Fruit fly (Drosophila melanogaster) whole organism, prepupa: ENCODE measurements around the gene CG10803.

Experiments
- CG10631 ChIP-seq: fragments of 200-800 bp; sonication (Bioruptor generic); optimal IDR thresholded peaks from 2 replicates; lab custom pipeline; 2016; ENCODE audit warnings: missing biosample characterization, missing genetic modification characterization
- CG11762 ChIP-seq: fragments of 200-800 bp; sonication (Bioruptor generic); optimal IDR thresholded peaks from 3 replicates; lab custom pipeline; 2016; ENCODE audit warnings: missing biosample characterization, missing genetic modification characterization; ENCODE audit not compliant: insufficient read depth
- CG15336 ChIP-seq: fragments of 200-800 bp; sonication (Bioruptor generic); IDR thresholded peaks from 2 replicates; pipeline ENCODE4 v1.3.6; 2022; ENCODE audit warnings: missing biosample characterization, missing genetic modification characterization
- CG1621 ChIP-seq: fragments of 200-800 bp; sonication (Bioruptor generic); optimal IDR thresholded peaks from 3 replicates; lab custom pipeline; 2018; ENCODE audit warnings: missing biosample characterization, mild to moderate bottlenecking, missing genetic modification characterization
- CG16779 ChIP-seq: fragments of 200-800 bp; sonication (Bioruptor generic); optimal IDR thresholded peaks from 3 replicates; lab custom pipeline; 2017; ENCODE audit warnings: missing biosample characterization, mild to moderate bottlenecking, missing genetic modification characterization
- CG31627 ChIP-seq: fragments of 200-800 bp; sonication (Bioruptor generic); optimal IDR thresholded peaks from 3 replicates; lab custom pipeline; 2016; ENCODE audit warnings: missing biosample characterization, missing genetic modification characterization
- CG34406 ChIP-seq: fragments of 200-800 bp; sonication (Bioruptor generic); optimal IDR thresholded peaks from 3 replicates; lab custom pipeline; 2016; ENCODE audit warnings: missing biosample characterization, missing genetic modification characterization
- CG4318 ChIP-seq: fragments of 200-800 bp; sonication (Bioruptor generic); optimal IDR thresholded peaks from 3 replicates; lab custom pipeline; 2017; ENCODE audit warnings: missing biosample characterization, mild to moderate bottlenecking, missing genetic modification characterization
- CG6163 ChIP-seq: fragments of 200-800 bp; sonication (Bioruptor generic); IDR thresholded peaks from 3 replicates; pipeline ENCODE4 v1.3.6; 2022; ENCODE audit warnings: missing biosample characterization, missing genetic modification characterization
- CG6792 ChIP-seq: fragments of 200-800 bp; sonication (Bioruptor generic); optimal IDR thresholded peaks from 3 replicates; lab custom pipeline; 2016; ENCODE audit warnings: missing biosample characterization, missing genetic modification characterization
- CG6808 ChIP-seq: fragments of 200-800 bp; sonication (Bioruptor generic); optimal IDR thresholded peaks from 3 replicates; lab custom pipeline; 2017; ENCODE audit warnings: missing biosample characterization, missing genetic modification characterization, mild to moderate bottlenecking, moderate library complexity, missing genetic modification reagents
- CG6854 ChIP-seq: fragments of 200-800 bp; sonication (Bioruptor generic); optimal IDR thresholded peaks from 2 replicates; lab custom pipeline; 2017; ENCODE audit warnings: missing biosample characterization, mild to moderate bottlenecking, missing genetic modification characterization
- CG8119 ChIP-seq: fragments of 200-800 bp; sonication (Bioruptor generic); IDR thresholded peaks from 3 replicates; pipeline ENCODE4 v1.3.6; 2022; ENCODE audit warnings: missing biosample characterization, missing genetic modification characterization
- Eip93F ChIP-seq: fragments of 200-800 bp; sonication (Bioruptor generic); optimal IDR thresholded peaks from 2 replicates; lab custom pipeline; 2016; ENCODE audit warnings: missing biosample characterization, mild to moderate bottlenecking, missing genetic modification characterization
- Ets21C ChIP-seq: fragments of 200-800 bp; sonication (Bioruptor generic); optimal IDR thresholded peaks from 3 replicates; lab custom pipeline; 2016; ENCODE audit warnings: missing biosample characterization, missing genetic modification characterization
- Gug ChIP-seq: fragments of 200-800 bp; sonication (Bioruptor generic); IDR thresholded peaks from 2 replicates; pipeline ENCODE4 v1.3.6; 2022; ENCODE audit warnings: missing biosample characterization, missing genetic modification characterization
- Hr38 ChIP-seq: sonication (Bioruptor generic); optimal IDR thresholded peaks from 2 replicates; lab custom pipeline; 2016; ENCODE audit warnings: missing biosample characterization, missing genetic modification characterization
- Hr39 ChIP-seq: fragments of 200-800 bp; sonication (Bioruptor generic); optimal IDR thresholded peaks from 2 replicates; lab custom pipeline; 2016; ENCODE audit warnings: missing biosample characterization, missing genetic modification characterization
- Met ChIP-seq: fragments of 200-800 bp; sonication (Bioruptor generic); optimal IDR thresholded peaks from 3 replicates; lab custom pipeline; 2016; ENCODE audit warnings: missing biosample characterization, missing genetic modification characterization
- OdsH ChIP-seq: fragments of 200-800 bp; sonication (Bioruptor generic); optimal IDR thresholded peaks from 3 replicates; lab custom pipeline; 2016; ENCODE audit warnings: missing biosample characterization, missing genetic modification characterization
- Smox ChIP-seq: fragments of 200-800 bp; sonication (Bioruptor generic); optimal IDR thresholded peaks from 3 replicates; lab custom pipeline; 2016; ENCODE audit warnings: missing biosample characterization, missing genetic modification characterization
- Sox102F ChIP-seq: fragments of 200-800 bp; sonication (Bioruptor generic); optimal IDR thresholded peaks from 2 replicates; lab custom pipeline; 2016; ENCODE audit warnings: missing biosample characterization, mild to moderate bottlenecking, missing genetic modification characterization
- Sox14 ChIP-seq: fragments of 200-800 bp; sonication (Bioruptor generic); optimal IDR thresholded peaks from 3 replicates; lab custom pipeline; 2016; ENCODE audit warnings: missing biosample characterization, missing genetic modification characterization
- Sox15 ChIP-seq: fragments of 200-800 bp; sonication (Bioruptor generic); optimal IDR thresholded peaks from 3 replicates; lab custom pipeline; 2016; ENCODE audit warnings: missing biosample characterization, missing genetic modification characterization
- achi ChIP-seq: fragments of 200-800 bp; sonication (Bioruptor generic); optimal IDR thresholded peaks from 3 replicates; lab custom pipeline; 2016; ENCODE audit warnings: missing biosample characterization, missing genetic modification characterization
- acj6 ChIP-seq: fragments of 200-800 bp; sonication (Bioruptor generic); optimal IDR thresholded peaks from 3 replicates; lab custom pipeline; 2016; ENCODE audit warnings: missing biosample characterization, missing genetic modification characterization
- dac ChIP-seq: fragments of 200-800 bp; sonication (Bioruptor generic); optimal IDR thresholded peaks from 2 replicates; lab custom pipeline; 2017; ENCODE audit warnings: missing biosample characterization, mild to moderate bottlenecking, missing genetic modification characterization
- eg ChIP-seq: fragments of 200-800 bp; sonication (Bioruptor generic); IDR thresholded peaks from 3 replicates; pipeline ENCODE4 v1.3.6; 2022; ENCODE audit warnings: missing biosample characterization, missing genetic modification characterization
- fd85E ChIP-seq: fragments of 200-800 bp; sonication (Bioruptor generic); optimal IDR thresholded peaks from 3 replicates; lab custom pipeline; 2016; ENCODE audit warnings: missing biosample characterization, missing genetic modification characterization
- fkh ChIP-seq: fragments of 200-800 bp; sonication (Bioruptor generic); optimal IDR thresholded peaks from 3 replicates; lab custom pipeline; 2017; ENCODE audit warnings: missing biosample characterization, mild to moderate bottlenecking, missing genetic modification characterization, moderate library complexity
- lz ChIP-seq: fragments of 200-800 bp; sonication (Bioruptor generic); optimal IDR thresholded peaks from 3 replicates; lab custom pipeline; 2016; ENCODE audit warnings: missing biosample characterization, missing genetic modification characterization
- net ChIP-seq: fragments of 200-800 bp; sonication (Bioruptor generic); optimal IDR thresholded peaks from 3 replicates; lab custom pipeline; 2016; ENCODE audit warnings: missing biosample characterization, missing genetic modification characterization
- salr ChIP-seq, 2 experiments: fragments of 200-800 bp; sonication (Bioruptor generic); optimal IDR thresholded peaks; 3 replicates each; lab custom pipeline; 2016 to 2018; ENCODE audit warnings: missing biosample characterization in 2 of 2, missing genetic modification characterization in 2 of 2, mild to moderate bottlenecking in 1 of 2
- spab ChIP-seq: fragments of 200-800 bp; sonication (Bioruptor generic); optimal IDR thresholded peaks from 2 replicates; lab custom pipeline; 2017; ENCODE audit warnings: missing biosample characterization, mild to moderate bottlenecking, missing genetic modification characterization, missing genetic modification reagents
- ss ChIP-seq, 2 experiments: fragments of 200-800 bp; sonication (Bioruptor generic); optimal IDR thresholded peaks; 2 replicates in 1 of 2; 3 replicates in 1 of 2; lab custom pipeline; 2017 to 2018; ENCODE audit warnings: mild to moderate bottlenecking in 2 of 2, missing biosample characterization in 2 of 2, missing genetic modification characterization in 2 of 2, moderate library complexity in 1 of 2

CG10803 gene

dm6 chrX:3482119-3483014 lies 3.1 kb upstream of the CG10803 start, which contains the start of the genes CG10804 and CG10802 (continued):
- TF ChIP-seq Hr38 (peak; percentile 54), Gug (peak; percentile 69), Smox (GFP tag; lab: Kevin White, UChicago) (peak; percentile 60), CG10631 (GFP tag; lab: Kevin White, UChicago) (peak; percentile 76), Met (GFP tag; lab: Kevin White, UChicago) (peak; percentile 75), CG1621 (tag; lab: Kevin White, UChicago) (no peak), CG4318 (no peak), CG16779 (no peak), net (GFP tag; lab: Kevin White, UChicago) (no peak), Sox14 (GFP tag; lab: Kevin White, UChicago) (peak; percentile 76), fkh (no peak), CG6854 (GFP tag; lab: Kevin White, UChicago) (no peak), CG31627 (GFP tag; lab: Kevin White, UChicago) (peak; percentile 86), fd85E (no peak), Hr39 (peak; percentile 87), OdsH (peak; percentile 70), CG11762 (peak; percentile 17), spab (GFP tag; lab: Kevin White, UChicago) (no peak), Sox102F (GFP tag; lab: Kevin White, UChicago) (no peak), CG6792 (peak; percentile 55), CG6808 (GFP tag; lab: Kevin White, UChicago) (no peak), Sox15 (GFP tag; lab: Kevin White, UChicago) (peak; percentile 58), CG6163 (GFP tag; lab: Robert Waterston, UW) (peak; percentile 74), ss (GFP tag; optimal IDR thresholded peaks at IDR 0.05; lab: Kevin White, UChicago) (no peak), Eip93F (GFP tag; lab: Kevin White, UChicago) (no peak), acj6 (peak; percentile 75), eg (GFP tag; lab: Robert Waterston, UW) (peak; percentile 91)

dm6 chrX:3485871-3486270 lies 421 bp downstream of the CG10803 start:
- TF ChIP-seq Ets21C (GFP tag; lab: Kevin White, UChicago), result no peak
- TF ChIP-seq Smox (GFP tag; lab: Kevin White, UChicago), result no peak
- TF ChIP-seq CG6808 (GFP tag; lab: Kevin White, UChicago), result no peak
- no peak for TF ChIP-seq spab (GFP tag; lab: Kevin White, UChicago)
- no peak for TF ChIP-seq CG8119 (GFP tag; lab: Robert Waterston, UW)
- TF ChIP-seq CG4318, result no peak
- no peak for TF ChIP-seq CG15336 (GFP tag; lab: Robert Waterston, UW)
- TF ChIP-seq dac, result no peak
- TF ChIP-seq Met (GFP tag; lab: Kevin White, UChicago), result no peak
- TF ChIP-seq lz, result no peak
- TF ChIP-seq achi (GFP tag; lab: Kevin White, UChicago), result no peak
- no peak for TF ChIP-seq Gug
- no peak for TF ChIP-seq salr (GFP tag; optimal IDR thresholded peaks at IDR 0.05; lab: Kevin White, UChicago)
- TF ChIP-seq CG11762, result no peak
- no peak for TF ChIP-seq eg (GFP tag; lab: Robert Waterston, UW)

DNA sequence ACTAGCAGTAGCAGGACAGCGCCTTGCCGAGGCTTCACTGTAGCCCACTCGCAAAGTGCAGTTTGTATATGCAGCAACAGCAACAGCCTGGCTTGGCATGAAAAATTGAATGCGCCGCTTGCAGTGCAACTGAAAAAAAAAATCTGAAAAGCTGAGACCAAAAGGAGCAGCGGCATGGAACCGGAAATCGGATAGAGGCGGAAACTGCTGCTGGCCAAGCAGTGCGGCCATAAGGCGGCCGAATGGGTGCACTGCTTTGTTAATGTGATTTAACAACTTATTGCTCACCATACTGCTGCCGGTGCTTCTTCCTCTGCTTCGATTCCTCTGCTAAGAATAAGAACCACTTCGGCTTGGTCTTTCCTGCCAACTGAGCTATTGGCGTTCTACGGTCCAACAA lies 18.8 kb downstream of the CG10803 start:
- TF ChIP-seq CG15336 (GFP tag; lab: Robert Waterston, UW), result 0 out of 2 replicates have a peak, but pooled peaks have one; percentile 3
- TF ChIP-seq CG34406 (GFP tag; lab: Kevin White, UChicago), result no peak
- TF ChIP-seq OdsH, result peak; percentile 22

DNA sequence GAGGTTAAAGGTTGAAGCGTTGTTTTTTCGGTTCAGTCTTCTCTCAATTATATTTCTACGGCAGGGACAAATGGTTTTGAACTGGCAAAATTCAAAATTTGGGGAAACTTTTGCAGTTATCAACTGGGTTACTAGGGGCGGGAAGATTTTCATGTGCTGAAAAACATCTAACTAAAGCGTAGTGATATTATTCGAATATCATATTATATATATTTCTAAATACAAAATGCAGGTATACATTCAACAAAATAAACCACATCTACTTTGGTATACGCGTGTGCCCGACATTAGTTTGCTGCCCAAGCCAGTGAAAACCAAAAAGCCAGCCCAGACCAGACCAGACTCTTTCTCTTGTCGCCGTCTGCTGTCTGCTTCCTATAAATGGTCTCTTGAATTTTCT lies 19.3 kb downstream of the CG10803 start, which contains the start of gene Gas8:
TSS of gene Gas8 (minus strand) at position 101 of the 400 bp plus-strand sequence.
- no peak for TF ChIP-seq Smox (GFP tag; lab: Kevin White, UChicago)
